Fruit fly (Drosophila melanogaster) whole organism, wandering third instar larva: ENCODE data around the gene Boh1.

Experiments used
- Abd-B ChIP-seq: fragments of >200 bp; optimal IDR thresholded peaks from 2 replicates; lab custom pipeline; 2017; ENCODE audit warnings: missing biosample characterization, missing genetic modification characterization
- CrebA ChIP-seq: fragments of 200-800 bp; sonication (Bioruptor generic); optimal IDR thresholded peaks from 2 replicates; lab custom pipeline; 2016; ENCODE audit warnings: missing biosample characterization, mild to moderate bottlenecking, missing genetic modification characterization, borderline replicate concordance
- Dfd ChIP-seq: fragments of >200 bp; optimal IDR thresholded peaks from 2 replicates; lab custom pipeline; 2017; ENCODE audit warnings: missing biosample characterization, missing genetic modification characterization
- HLH106 ChIP-seq: fragments of 200-800 bp; optimal IDR thresholded peaks from 3 replicates; lab custom pipeline; 2019; ENCODE audit warnings: missing biosample characterization, mild to moderate bottlenecking, missing genetic modification characterization, moderate library complexity
- Jra ChIP-seq: sonication (Bioruptor generic); optimal IDR thresholded peaks from 2 replicates; lab custom pipeline; 2016; ENCODE audit warnings: missing biosample characterization, missing genetic modification characterization
- ey ChIP-seq: fragments of 200-800 bp; sonication (Bioruptor generic); optimal IDR thresholded peaks from 2 replicates; lab custom pipeline; 2016; ENCODE audit warnings: missing biosample characterization, missing genetic modification characterization
- fru ChIP-seq: fragments of 200-800 bp; sonication (Bioruptor generic); optimal IDR thresholded peaks from 3 replicates; lab custom pipeline; 2016; ENCODE audit warnings: missing biosample characterization, mild to moderate bottlenecking, missing genetic modification characterization
- jim ChIP-seq: fragments of 175-275, 200-325 bp; sonication (Bioruptor generic); optimal IDR thresholded peaks from 2 replicates; lab custom pipeline; 2016; ENCODE audit warnings: missing biosample characterization, mild to moderate bottlenecking, missing genetic modification characterization

DNA sequence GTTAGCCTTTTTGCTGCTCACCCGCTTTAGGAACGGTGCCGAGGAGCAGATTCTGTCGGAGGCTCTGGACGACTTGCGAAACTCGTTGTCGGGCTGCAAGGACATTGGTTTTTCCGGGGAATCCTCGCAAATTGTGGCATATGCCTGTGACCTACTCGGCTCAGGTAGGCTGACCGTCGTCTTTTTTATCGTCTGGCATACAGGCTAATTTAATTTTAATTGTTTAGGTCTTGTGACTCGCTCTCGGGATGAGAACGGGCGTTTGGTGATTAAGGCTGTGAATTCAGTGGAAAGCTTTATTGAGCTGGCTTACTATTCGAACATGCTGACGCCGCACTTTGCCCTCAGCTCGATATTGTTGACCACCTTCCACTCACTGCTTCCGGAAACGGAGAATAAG, 12.2 kb upstream of the Boh1 start:
- TF ChIP-seq Jra (GFP tag; lab: Kevin White, UChicago) (no peak), jim (GFP tag; lab: Kevin White, UChicago) (no peak), Abd-B (no peak), HLH106 (tag; lab: Kevin White, UChicago) (no peak), CrebA (GFP tag; lab: Kevin White, UChicago) (no peak), fru (no peak), Dfd (GFP tag; lab: Kevin White, UChicago) (no peak), ey (GFP tag; lab: Kevin White, UChicago) (no peak)
